Worm (Caenorhabditis elegans): ENCODE measurements around the gene F49E2.5.
A peak's percentile ranks its signal among the peaks of the same experiment; 100 is the strongest.

F49E2.5 gene

DNA sequence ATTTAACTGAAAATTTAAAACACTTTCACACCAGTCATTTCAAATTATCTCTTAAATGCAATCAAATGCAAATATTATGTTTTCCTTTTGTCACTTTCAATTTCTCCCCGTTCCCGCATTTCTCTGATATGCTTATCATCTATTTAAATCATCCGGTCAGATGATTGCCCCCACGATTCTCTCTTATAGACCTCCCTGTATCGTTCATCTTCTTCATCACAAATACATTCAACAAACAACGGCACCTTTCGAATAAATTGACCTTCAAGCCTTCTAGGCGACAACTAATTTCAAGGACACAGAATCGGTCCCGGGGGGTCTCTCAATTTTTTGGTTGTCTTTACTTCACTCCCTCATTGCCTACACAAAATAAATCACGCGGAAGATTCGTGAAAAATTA lies 5.4 kb downstream of the F49E2.5 start (continued):
- TF ChIP-seq ztf-11 (tag; optimal IDR thresholded peaks at IDR 0.05) (no peak), ceh-8 (GFP tag; optimal IDR thresholded peaks at IDR 0.05) (no peak), jun-1 (tag; optimal IDR thresholded peaks at IDR 0.05) (no peak), pqm-1 (tag; optimal IDR thresholded peaks at IDR 0.05) (no peak), dpl-1 (GFP tag; optimal IDR thresholded peaks at IDR 0.05) (no peak), dsc-1 (tag; optimal IDR thresholded peaks at IDR 0.05) (no peak), ceh-88 (GFP tag; IDR thresholded peaks at IDR 0.05) (no peak), ceh-63 (GFP tag; optimal IDR thresholded peaks at IDR 0.05) (no peak), lir-3 (tag; optimal IDR thresholded peaks at IDR 0.05; ENCODE audit: poor library complexity) (no peak), lin-35 (GFP tag; optimal IDR thresholded peaks at IDR 0.05) (peak; percentile 11 to 54), efl-1 (optimal IDR thresholded peaks at IDR 0.05) (no peak), efl-1 (GFP tag; optimal IDR thresholded peaks at IDR 0.05 in 1 of 2) (peak in 1 of 2 experiments; percentile 22), egl-13 (tag; optimal IDR thresholded peaks at IDR 0.05) (no peak), nhr-11 (tag; optimal IDR thresholded peaks at IDR 0.05) (no peak), irx-1 (tag; optimal IDR thresholded peaks at IDR 0.05) (peak; percentile 43), zag-1 (tag; optimal IDR thresholded peaks at IDR 0.05) (no peak), C16A3.4 (tag; optimal IDR thresholded peaks at IDR 0.05) (no peak), elt-3 (tag; optimal IDR thresholded peaks at IDR 0.05) (peak in 2 of 6 experiments; percentile 77 to 91), nhr-19 (GFP tag; conservative IDR thresholded peaks at IDR 0.05) (peak; percentile 47), swsn-7 (tag; optimal IDR thresholded peaks at IDR 0.05) (no peak), vab-15 (tag; optimal IDR thresholded peaks at IDR 0.05) (peak; percentile 45), hlh-4 (tag; optimal IDR thresholded peaks at IDR 0.05) (no peak), nhr-77 (tag; optimal IDR thresholded peaks at IDR 0.05) (no peak), snu-23 (GFP tag; optimal IDR thresholded peaks at IDR 0.05) (peak; percentile 78), unc-62 (GFP tag; optimal IDR thresholded peaks at IDR 0.05) (no peak), ztf-4 (tag; optimal IDR thresholded peaks at IDR 0.05) (no peak)

DNA sequence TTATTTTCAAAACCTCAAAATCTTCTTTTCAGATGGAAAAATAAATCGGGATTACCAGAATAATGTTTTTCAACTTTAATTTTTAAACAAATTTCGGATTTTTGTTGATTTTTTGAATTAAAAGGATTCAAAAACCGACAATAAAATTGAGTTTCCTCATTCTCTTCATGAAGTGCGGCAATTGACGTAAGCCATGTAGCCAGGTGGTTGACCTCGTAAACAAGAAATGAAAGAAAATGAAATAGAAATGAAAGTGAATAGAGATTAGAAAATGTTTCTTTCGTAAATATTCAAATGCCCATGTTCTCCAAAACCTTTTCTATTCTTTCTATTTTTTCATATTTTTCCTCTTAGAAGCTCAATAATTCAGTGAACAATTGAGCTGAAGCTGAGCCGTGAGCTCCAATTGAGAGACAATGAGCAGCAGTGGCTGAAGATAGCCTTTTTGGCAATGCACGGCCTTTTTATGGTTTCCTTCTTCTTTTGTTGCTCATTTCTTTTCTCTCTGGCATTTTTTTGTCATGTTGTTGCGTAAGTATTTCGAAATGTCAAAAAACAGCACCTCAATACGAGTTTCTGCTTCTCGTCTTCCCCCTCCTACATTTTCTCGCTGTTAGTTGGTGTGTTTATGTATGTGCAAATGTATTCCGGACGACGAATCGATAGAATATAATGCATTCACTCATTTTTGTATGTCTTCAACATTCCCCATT lies 6.4 kb downstream of the F49E2.5 start:
- TF ChIP-seq tbx-2 (tag; optimal IDR thresholded peaks at IDR 0.05) = no peak
- TF ChIP-seq nhr-85 (tag) = peak; percentile 72
- TF ChIP-seq efl-1 (optimal IDR thresholded peaks at IDR 0.05) = no peak
- peak in 1 of 2 experiments; percentile 45 for TF ChIP-seq efl-1 (GFP tag; optimal IDR thresholded peaks at IDR 0.05 in 1 of 2)
- TF ChIP-seq mep-1 (tag; optimal IDR thresholded peaks at IDR 0.05) = no peak
- TF ChIP-seq unc-98 (GFP tag; IDR thresholded peaks at IDR 0.05) = no peak
- peak in 2 of 3 experiments; percentile 17 to 33 for TF ChIP-seq ceh-82 (tag; optimal IDR thresholded peaks at IDR 0.05)
- no peak for TF ChIP-seq fkh-10 (GFP tag; optimal IDR thresholded peaks at IDR 0.05)
- TF ChIP-seq nhr-11 (tag; optimal IDR thresholded peaks at IDR 0.05) = no peak
- peak in 1 of 2 experiments; percentile 14 for TF ChIP-seq lsy-2 (tag; optimal IDR thresholded peaks at IDR 0.05)
- no peak for TF ChIP-seq ceh-8 (GFP tag; optimal IDR thresholded peaks at IDR 0.05)
- no peak for TF ChIP-seq C34B4.2 (tag; optimal IDR thresholded peaks at IDR 0.05)
- TF ChIP-seq egl-27 (tag; optimal IDR thresholded peaks at IDR 0.05) = no peak
- TF ChIP-seq pax-3 (tag; optimal IDR thresholded peaks at IDR 0.05) = no peak
- TF ChIP-seq tlp-1 (tag; optimal IDR thresholded peaks at IDR 0.05) = no peak
- TF ChIP-seq zip-4 (GFP tag; optimal IDR thresholded peaks at IDR 0.05) = no peak
- no peak for TF ChIP-seq nhr-237 (tag; optimal IDR thresholded peaks at IDR 0.05)
- no peak for TF ChIP-seq hlh-17 (GFP tag; optimal IDR thresholded peaks at IDR 0.05; ENCODE audit: borderline replicate concordance)
- TF ChIP-seq blmp-1 (tag; optimal IDR thresholded peaks at IDR 0.05) = peak; percentile 90
- peak; percentile 21 for TF ChIP-seq fkh-8 (tag; optimal IDR thresholded peaks at IDR 0.05)
- TF ChIP-seq skn-1 (tag; optimal IDR thresholded peaks at IDR 0.05) = peak; percentile 60
- TF ChIP-seq snu-23 (GFP tag; optimal IDR thresholded peaks at IDR 0.05) = no peak
- no peak for TF ChIP-seq mdl-1 (tag; optimal IDR thresholded peaks at IDR 0.05)
- TF ChIP-seq C04F5.9 (tag; optimal IDR thresholded peaks at IDR 0.05) = no peak
- TF ChIP-seq alr-1 (tag; optimal IDR thresholded peaks at IDR 0.05; ENCODE audit: borderline replicate concordance) = no peak
- peak; percentile 26 for TF ChIP-seq rnt-1 (tag; optimal IDR thresholded peaks at IDR 0.05)
- peak in 1 of 6 experiments; percentile 10 for TF ChIP-seq elt-3 (tag; optimal IDR thresholded peaks at IDR 0.05)
- TF ChIP-seq egl-13 (tag; optimal IDR thresholded peaks at IDR 0.05) = no peak
- no peak for TF ChIP-seq lin-35 (GFP tag; optimal IDR thresholded peaks at IDR 0.05)
- peak; percentile 20 for TF ChIP-seq lin-14 (GFP tag; optimal IDR thresholded peaks at IDR 0.05)
- no peak for TF ChIP-seq zag-1 (tag; optimal IDR thresholded peaks at IDR 0.05)
